Worm (Caenorhabditis elegans): ENCODE data around the gene scl-3.

Gene scl-3

DNA sequence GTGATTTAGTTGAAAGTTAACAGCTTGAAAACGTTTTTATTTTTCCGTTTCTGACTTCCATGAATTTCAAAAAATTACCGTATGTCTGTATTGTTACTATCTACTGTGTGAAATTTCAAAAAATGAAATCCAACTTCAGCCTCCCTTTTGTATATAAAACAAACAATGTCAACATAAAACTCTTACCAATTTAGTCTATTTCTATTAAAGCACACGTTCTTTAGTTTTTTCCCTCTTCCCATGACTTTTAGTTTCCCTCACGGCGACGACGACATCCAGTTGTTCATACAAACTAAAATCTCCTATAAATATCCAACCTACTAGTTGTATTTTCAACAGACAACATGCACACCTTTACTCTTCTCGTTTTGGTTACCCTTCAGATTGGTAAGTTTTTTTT, at the start of gene scl-3:
Gene scl-3, plus strand, starts transcription at position 301 of the 400 bp plus-strand sequence.
- TF ChIP-seq B0310.2 (tag; optimal IDR thresholded peaks at IDR 0.05) (no peak), tbx-11 (GFP tag; IDR thresholded peaks at IDR 0.05) (no peak), F13C5.2 (tag; optimal IDR thresholded peaks at IDR 0.05) (no peak), tra-4 (tag; optimal IDR thresholded peaks at IDR 0.05) (no peak), scrt-1 (GFP tag; IDR thresholded peaks at IDR 0.05) (no peak), ets-7 (tag; optimal IDR thresholded peaks at IDR 0.05) (no peak), aly-1 (tag; optimal IDR thresholded peaks at IDR 0.05) (no peak), ceh-13 (GFP tag; optimal IDR thresholded peaks at IDR 0.05) (no peak), tbx-37 (GFP tag; conservative IDR thresholded peaks at IDR 0.05) (no peak), hnd-1 (tag; optimal IDR thresholded peaks at IDR 0.05) (no peak), pes-1 (GFP tag; IDR thresholded peaks at IDR 0.05) (no peak), ceh-36 (tag; optimal IDR thresholded peaks at IDR 0.05) (no peak), hmbx-1 (tag; optimal IDR thresholded peaks at IDR 0.05) (no peak), flt-1 (GFP tag; IDR thresholded peaks at IDR 0.05) (no peak)

DNA sequence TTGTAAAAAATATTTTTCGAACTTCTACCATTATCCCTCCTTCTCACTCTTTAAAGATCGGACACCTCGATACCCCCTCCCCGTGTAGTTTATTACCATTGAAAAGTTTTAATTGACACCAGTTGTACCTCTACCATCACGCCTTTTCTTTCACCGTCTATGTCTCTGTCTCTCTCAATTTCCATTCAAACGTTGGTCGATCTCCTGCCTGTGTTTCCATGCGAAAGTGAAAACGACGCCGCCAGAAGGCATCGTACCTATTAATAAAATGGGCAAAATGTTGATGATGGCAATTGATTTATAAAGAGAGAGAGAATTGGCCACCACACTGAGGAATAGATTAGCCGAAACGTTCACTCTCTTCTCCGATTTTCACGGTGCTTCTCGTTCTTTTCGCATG, 46.2 kb upstream of the scl-3 start:
- TF ChIP-seq hmbx-1 (tag; optimal IDR thresholded peaks at IDR 0.05) (no peak), hnd-1 (tag; optimal IDR thresholded peaks at IDR 0.05) (no peak), pes-1 (GFP tag; IDR thresholded peaks at IDR 0.05) (no peak), sea-1 (GFP tag; conservative IDR thresholded peaks at IDR 0.05) (no peak), flt-1 (GFP tag; IDR thresholded peaks at IDR 0.05) (no peak), tbx-37 (GFP tag; conservative IDR thresholded peaks at IDR 0.05) (no peak), hmg-4 (GFP tag; optimal IDR thresholded peaks at IDR 0.05) (no peak), tra-4 (tag; optimal IDR thresholded peaks at IDR 0.05) (no peak), aly-1 (tag; optimal IDR thresholded peaks at IDR 0.05) (no peak), ama-1 (optimal IDR thresholded peaks at IDR 0.05) (no peak)

DNA sequence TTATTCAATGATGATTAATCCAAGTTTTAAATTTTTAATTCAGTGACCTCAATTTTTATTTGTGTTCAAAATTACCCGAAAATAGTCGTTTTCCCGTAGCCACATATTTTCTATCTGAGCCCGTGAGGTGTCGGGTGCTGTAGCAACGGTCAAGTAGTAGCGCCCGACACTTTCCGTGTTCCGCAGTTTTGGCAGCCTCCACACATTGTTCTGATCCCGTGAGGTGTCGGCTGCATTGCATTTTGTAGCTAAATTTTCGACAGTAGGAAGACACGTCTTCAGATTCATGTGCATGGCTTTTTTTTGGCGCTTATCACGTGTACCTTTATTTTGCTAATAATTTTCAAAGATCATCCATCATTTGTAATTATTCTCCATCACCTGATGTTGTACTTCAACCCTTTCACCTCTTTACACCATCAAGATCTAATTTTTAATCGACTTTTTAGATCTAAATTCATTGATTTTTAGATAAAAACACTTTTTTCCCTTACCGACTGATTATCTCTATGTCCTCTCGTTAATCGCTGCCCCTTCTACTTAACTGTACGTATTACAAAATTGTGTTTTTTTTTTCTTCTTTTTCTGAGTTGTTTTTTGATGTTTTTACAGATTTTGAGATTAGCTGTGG, 45.6 kb upstream of the scl-3 start:
- TF ChIP-seq tbx-37 (GFP tag; conservative IDR thresholded peaks at IDR 0.05), result no peak
- TF ChIP-seq ets-7 (tag; optimal IDR thresholded peaks at IDR 0.05), result no peak
- TF ChIP-seq pes-1 (GFP tag; IDR thresholded peaks at IDR 0.05), result no peak

DNA sequence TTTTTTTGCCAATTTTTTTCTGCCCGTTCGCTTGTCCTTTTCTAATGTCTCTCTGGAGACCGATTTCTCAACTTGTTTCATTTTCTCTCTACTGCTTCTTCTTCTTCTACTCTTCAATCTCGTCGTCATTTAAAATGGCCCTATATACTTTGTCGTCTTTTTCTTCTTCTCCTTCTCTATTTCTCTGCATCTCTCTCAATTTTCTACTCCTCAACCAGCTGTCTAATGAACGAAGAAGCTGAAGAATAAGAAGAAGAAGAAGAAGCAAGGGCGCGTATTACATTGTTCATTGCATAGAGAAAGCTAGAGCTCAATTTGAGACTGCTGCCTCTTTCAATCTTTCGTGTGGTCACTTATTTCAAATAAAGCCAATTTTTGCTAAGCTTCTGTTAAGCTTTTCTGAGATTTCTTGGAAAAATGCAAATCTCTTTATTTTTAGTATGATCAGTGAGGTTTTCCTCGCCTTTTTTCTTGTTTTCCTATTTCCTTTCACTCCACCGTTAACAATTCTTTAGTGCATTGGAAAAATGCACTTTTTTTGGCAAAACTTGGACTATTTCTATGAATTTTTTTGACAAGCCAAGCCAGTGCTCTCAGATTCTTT, 43.5 kb upstream of the scl-3 start:
- no peak for TF ChIP-seq hmg-4 (GFP tag; optimal IDR thresholded peaks at IDR 0.05)
- no peak for TF ChIP-seq ets-7 (tag; optimal IDR thresholded peaks at IDR 0.05)
- no peak for TF ChIP-seq hnd-1 (tag; optimal IDR thresholded peaks at IDR 0.05)
- TF ChIP-seq tbx-37 (GFP tag; conservative IDR thresholded peaks at IDR 0.05), result no peak
- TF ChIP-seq F13C5.2 (tag; optimal IDR thresholded peaks at IDR 0.05), result no peak
- TF ChIP-seq flt-1 (GFP tag; IDR thresholded peaks at IDR 0.05), result no peak
- no peak for TF ChIP-seq tra-4 (tag; optimal IDR thresholded peaks at IDR 0.05)
- no peak for TF ChIP-seq ama-1 (optimal IDR thresholded peaks at IDR 0.05)
- TF ChIP-seq B0310.2 (tag; optimal IDR thresholded peaks at IDR 0.05), result no peak
- TF ChIP-seq ceh-36 (tag; optimal IDR thresholded peaks at IDR 0.05), result no peak
- TF ChIP-seq aly-1 (tag; optimal IDR thresholded peaks at IDR 0.05), result no peak
- TF ChIP-seq scrt-1 (GFP tag; IDR thresholded peaks at IDR 0.05), result no peak

DNA sequence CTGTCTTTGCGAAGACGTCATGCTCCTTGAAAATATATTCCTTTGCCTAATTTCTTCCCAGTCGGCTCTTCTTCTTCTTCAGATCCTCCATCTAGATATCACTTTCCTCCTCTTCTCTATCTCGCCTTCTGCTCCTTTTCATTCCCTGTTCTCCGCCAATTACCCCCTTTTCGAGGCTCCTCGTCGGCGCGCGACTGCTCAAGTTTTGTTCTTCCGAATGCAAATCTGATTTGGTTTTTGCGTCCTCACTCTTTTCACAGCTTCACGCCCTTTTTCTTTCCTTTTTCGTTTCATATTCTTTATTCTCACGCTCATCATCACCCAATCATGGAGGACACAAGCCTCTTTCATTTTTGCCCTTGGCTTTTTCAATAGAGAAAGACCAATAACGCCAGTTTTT, 42.6 kb upstream of the scl-3 start:
- no peak for TF ChIP-seq ceh-36 (tag; optimal IDR thresholded peaks at IDR 0.05)
- no peak for TF ChIP-seq tbx-11 (GFP tag; IDR thresholded peaks at IDR 0.05)
- TF ChIP-seq hnd-1 (tag; optimal IDR thresholded peaks at IDR 0.05), result no peak
- no peak for TF ChIP-seq hmg-4 (GFP tag; optimal IDR thresholded peaks at IDR 0.05)
- no peak for TF ChIP-seq ama-1 (optimal IDR thresholded peaks at IDR 0.05)
- TF ChIP-seq tra-4 (tag; optimal IDR thresholded peaks at IDR 0.05), result no peak
- no peak for TF ChIP-seq F13C5.2 (tag; optimal IDR thresholded peaks at IDR 0.05)
- no peak for TF ChIP-seq aly-1 (tag; optimal IDR thresholded peaks at IDR 0.05)
- no peak for TF ChIP-seq scrt-1 (GFP tag; IDR thresholded peaks at IDR 0.05)
- TF ChIP-seq pes-1 (GFP tag; IDR thresholded peaks at IDR 0.05), result no peak
- no peak for TF ChIP-seq ets-7 (tag; optimal IDR thresholded peaks at IDR 0.05)
- TF ChIP-seq sea-1 (GFP tag; conservative IDR thresholded peaks at IDR 0.05), result no peak
- no peak for TF ChIP-seq ceh-13 (GFP tag; optimal IDR thresholded peaks at IDR 0.05)
- TF ChIP-seq tbx-37 (GFP tag; conservative IDR thresholded peaks at IDR 0.05), result no peak
- TF ChIP-seq B0310.2 (tag; optimal IDR thresholded peaks at IDR 0.05), result no peak
- TF ChIP-seq flt-1 (GFP tag; IDR thresholded peaks at IDR 0.05), result no peak
- TF ChIP-seq hmbx-1 (tag; optimal IDR thresholded peaks at IDR 0.05), result no peak

DNA sequence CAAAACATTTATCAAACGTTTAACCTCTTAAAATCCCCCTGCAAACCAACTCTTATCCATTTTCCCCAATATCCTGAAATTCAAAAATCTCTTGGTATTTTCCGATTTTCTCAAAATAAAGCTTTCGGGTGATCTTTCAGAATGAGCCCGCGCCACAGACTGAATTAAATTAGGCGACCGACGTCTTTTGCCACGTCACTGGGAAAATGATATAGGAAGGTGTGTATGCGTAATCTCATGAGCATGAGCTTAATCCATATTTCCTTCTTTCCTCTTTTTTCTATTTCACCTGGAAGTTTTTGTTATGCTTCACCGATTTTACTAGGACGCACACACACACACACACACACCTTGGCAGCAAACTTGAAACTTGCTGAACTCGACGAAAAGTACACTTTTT, 38.4 kb upstream of the scl-3 start:
- TF ChIP-seq F13C5.2 (tag; optimal IDR thresholded peaks at IDR 0.05), result no peak
- TF ChIP-seq hmg-4 (GFP tag; optimal IDR thresholded peaks at IDR 0.05), result no peak
- no peak for TF ChIP-seq pes-1 (GFP tag; IDR thresholded peaks at IDR 0.05)
- no peak for TF ChIP-seq hnd-1 (tag; optimal IDR thresholded peaks at IDR 0.05)
- no peak for TF ChIP-seq aly-1 (tag; optimal IDR thresholded peaks at IDR 0.05)
- no peak for TF ChIP-seq scrt-1 (GFP tag; IDR thresholded peaks at IDR 0.05)
- TF ChIP-seq ets-7 (tag; optimal IDR thresholded peaks at IDR 0.05), result no peak
- no peak for TF ChIP-seq tbx-11 (GFP tag; IDR thresholded peaks at IDR 0.05)
- TF ChIP-seq ceh-36 (tag; optimal IDR thresholded peaks at IDR 0.05), result no peak
- TF ChIP-seq hmbx-1 (tag; optimal IDR thresholded peaks at IDR 0.05), result no peak
- no peak for TF ChIP-seq ama-1 (optimal IDR thresholded peaks at IDR 0.05)
- TF ChIP-seq tra-4 (tag; optimal IDR thresholded peaks at IDR 0.05), result no peak
- TF ChIP-seq tbx-37 (GFP tag; conservative IDR thresholded peaks at IDR 0.05), result no peak
- no peak for TF ChIP-seq ceh-13 (GFP tag; optimal IDR thresholded peaks at IDR 0.05)
- TF ChIP-seq flt-1 (GFP tag; IDR thresholded peaks at IDR 0.05), result no peak
- no peak for TF ChIP-seq sea-1 (GFP tag; conservative IDR thresholded peaks at IDR 0.05)
- no peak for TF ChIP-seq B0310.2 (tag; optimal IDR thresholded peaks at IDR 0.05)

DNA sequence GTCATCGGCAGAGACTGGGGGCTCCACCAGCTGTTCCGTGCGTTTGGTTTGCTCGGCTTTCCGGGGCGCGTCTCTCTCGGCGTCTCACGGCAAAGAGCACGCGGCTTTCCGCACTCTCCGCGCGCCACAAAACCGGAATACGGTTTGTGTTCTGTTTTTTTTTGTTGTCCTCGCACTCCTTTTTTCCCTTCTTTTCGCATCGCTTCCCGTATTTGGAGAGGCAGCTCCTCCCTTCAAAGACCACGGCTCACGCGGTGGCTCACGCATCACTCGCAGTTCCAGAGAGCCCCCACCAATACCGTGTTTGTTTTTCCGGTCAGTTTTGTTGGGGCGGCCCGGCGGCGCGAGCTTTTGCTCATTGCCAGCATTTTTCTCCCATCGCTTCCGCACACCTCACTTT, 36.5 kb upstream of the scl-3 start:
- no peak for TF ChIP-seq aly-1 (tag; optimal IDR thresholded peaks at IDR 0.05)
- TF ChIP-seq flt-1 (GFP tag; IDR thresholded peaks at IDR 0.05), result no peak
- TF ChIP-seq tbx-11 (GFP tag; IDR thresholded peaks at IDR 0.05), result no peak
- TF ChIP-seq hmg-4 (GFP tag; optimal IDR thresholded peaks at IDR 0.05), result peak; percentile 16
- no peak for TF ChIP-seq ama-1 (optimal IDR thresholded peaks at IDR 0.05)
- TF ChIP-seq hnd-1 (tag; optimal IDR thresholded peaks at IDR 0.05), result no peak
- TF ChIP-seq scrt-1 (GFP tag; IDR thresholded peaks at IDR 0.05), result no peak
- no peak for TF ChIP-seq hmbx-1 (tag; optimal IDR thresholded peaks at IDR 0.05)
- TF ChIP-seq tra-4 (tag; optimal IDR thresholded peaks at IDR 0.05), result no peak
- TF ChIP-seq ceh-36 (tag; optimal IDR thresholded peaks at IDR 0.05), result no peak
- TF ChIP-seq B0310.2 (tag; optimal IDR thresholded peaks at IDR 0.05), result no peak
- no peak for TF ChIP-seq tbx-37 (GFP tag; conservative IDR thresholded peaks at IDR 0.05)
- 0 out of 2 replicates have a peak, but pooled peaks have one; percentile 15 for TF ChIP-seq pes-1 (GFP tag; IDR thresholded peaks at IDR 0.05)

Data from whole organism, early embryonic.